Fruit fly (Drosophila melanogaster) whole organism: ENCODE measurements around the gene Ltn1.

Experiments
- CG8478 ChIP-seq: fragments of >200 bp; optimal IDR thresholded peaks from 2 replicates; lab custom pipeline; 2018; ENCODE audit warnings: inconsistent platforms
- Dll ChIP-seq: fragments of >200 bp; optimal IDR thresholded peaks from 2 replicates; lab custom pipeline; 2017
- EcR ChIP-seq, 2 experiments: fragments of >200 bp; optimal IDR thresholded peaks; 2 replicates each; lab custom pipeline; 2017; ENCODE audit warnings: missing biosample characterization in 2 of 2, missing genetic modification characterization in 2 of 2, missing genetic modification reagents in 2 of 2
- pan ChIP-seq: fragments of >200 bp; optimal IDR thresholded peaks from 2 replicates; lab custom pipeline; 2017
- psq ChIP-seq: fragments of >200 bp; optimal IDR thresholded peaks from 2 replicates; lab custom pipeline; 2017
- usp ChIP-seq: fragments of >200 bp; optimal IDR thresholded peaks from 2 replicates; lab custom pipeline; 2017; ENCODE audit warnings: missing biosample characterization, missing genetic modification characterization, mixed read lengths

The Ltn1 gene

dm6 chr3L:19552136-19552773 is at the start of gene Ltn1, which contains the start of gene CG9300:
TSS of gene Ltn1 (minus strand) at chr3L:19552290.
TSS of gene CG9300 (plus strand) at chr3L:19552420.
- TF ChIP-seq EcR (GFP tag; optimal IDR thresholded peaks at IDR 0.05; lab: Kevin White, UChicago), result no peak
- no peak for TF ChIP-seq usp (GFP tag; lab: Kevin White, UChicago)
- no peak for TF ChIP-seq pan (lab: Kevin White, UChicago)
- no peak for TF ChIP-seq CG8478 (lab: Kevin White, UChicago)
- no peak for TF ChIP-seq Dll
- no peak for TF ChIP-seq psq (lab: Kevin White, UChicago)

dm6 chr3L:19601413-19601812 is 49.3 kb upstream of the Ltn1 start, which contains the start of gene CG9368:
TSS of gene CG9368 (plus strand) at chr3L:19601633.
- TF ChIP-seq psq (lab: Kevin White, UChicago) (no peak), CG8478 (lab: Kevin White, UChicago) (no peak), EcR (GFP tag; optimal IDR thresholded peaks at IDR 0.05; lab: Kevin White, UChicago) (no peak), pan (lab: Kevin White, UChicago) (no peak), usp (GFP tag; lab: Kevin White, UChicago) (no peak), Dll (no peak)

- TF ChIP-seq pan (lab: Kevin White, UChicago), result no peak
- no peak for TF ChIP-seq EcR (GFP tag; optimal IDR thresholded peaks at IDR 0.05; lab: Kevin White, UChicago)
- no peak for TF ChIP-seq psq (lab: Kevin White, UChicago)
- TF ChIP-seq usp (GFP tag; lab: Kevin White, UChicago), result no peak
Observed at dm6 chr3L:19598369-19599148, 46.5 kb upstream of the Ltn1 start, which contains the start of the genes ash1 and Taf6. TSS of gene ash1 (minus strand) at chr3L:19598755. TSS of gene Taf6 (plus strand) at chr3L:19599088.

- TF ChIP-seq CG8478 (lab: Kevin White, UChicago), result no peak
- TF ChIP-seq EcR (GFP tag; optimal IDR thresholded peaks at IDR 0.05; lab: Kevin White, UChicago), result no peak
- TF ChIP-seq usp (GFP tag; lab: Kevin White, UChicago), result no peak
- no peak for TF ChIP-seq Dll
- no peak for TF ChIP-seq psq (lab: Kevin White, UChicago)
- TF ChIP-seq pan (lab: Kevin White, UChicago), result no peak
Observed at dm6 chr3L:19590422-19590821, 38.3 kb upstream of the Ltn1 start, which contains the start of gene CG14100. TSS of gene CG14100 (minus strand) at chr3L:19590524.

DNA sequence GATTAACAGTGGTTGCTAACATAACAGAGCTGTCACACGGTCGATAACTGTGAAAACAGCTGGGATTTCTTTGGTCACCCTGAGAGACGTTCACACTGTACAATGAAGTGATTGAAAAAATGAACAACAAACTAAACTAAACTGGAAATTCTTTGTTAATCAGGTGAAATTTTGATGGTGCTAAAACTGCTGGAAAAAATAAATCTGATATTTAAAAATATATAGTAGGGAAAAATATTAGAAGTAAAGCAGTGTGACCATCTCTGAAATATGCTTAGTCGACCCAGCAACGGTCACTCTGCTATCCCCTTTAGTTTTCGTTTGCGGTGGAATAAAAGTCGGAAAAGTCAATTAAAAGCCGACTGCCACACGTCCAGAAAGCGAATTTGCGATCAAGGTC is 33.9 kb upstream of the Ltn1 start, which contains the start of the genes CG9231 and CG9330:
CG9231 (minus strand) TSS at position 25 of the 400 bp plus-strand sequence.
CG9330 (plus strand) TSS at position 275 of the 400 bp plus-strand sequence.
- TF ChIP-seq usp (GFP tag; lab: Kevin White, UChicago) (no peak), Dll (no peak), psq (lab: Kevin White, UChicago) (no peak), EcR (GFP tag; optimal IDR thresholded peaks at IDR 0.05; lab: Kevin White, UChicago) (no peak), CG8478 (lab: Kevin White, UChicago) (no peak), pan (lab: Kevin White, UChicago) (no peak)

DNA sequence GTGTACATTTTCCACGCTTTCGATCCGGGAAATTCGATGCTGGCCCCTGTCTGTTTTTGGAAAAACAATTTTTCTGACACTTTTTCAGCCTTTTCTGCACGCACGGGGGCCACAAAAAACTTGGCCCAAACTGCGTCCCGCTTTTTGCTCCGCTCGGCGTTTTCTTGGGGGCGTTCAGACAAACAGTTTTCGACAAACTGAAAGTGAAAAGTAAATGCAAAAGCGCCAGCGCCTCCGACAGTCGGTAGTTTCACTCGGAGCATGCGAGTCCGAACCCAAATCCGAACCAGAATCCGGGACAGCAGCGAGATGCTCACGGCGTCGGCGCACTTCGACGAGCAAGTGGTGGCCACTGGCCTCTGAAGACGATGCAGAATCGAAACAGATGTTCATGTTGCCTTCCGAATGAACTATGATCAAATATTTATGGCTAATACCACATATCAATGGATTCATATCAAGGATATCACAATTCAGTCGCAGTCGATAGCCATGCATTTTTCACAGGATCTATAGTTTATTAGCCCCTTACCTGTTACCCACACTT is 32.4 kb upstream of the Ltn1 start, which contains the start of gene Shal:
Shal (minus strand) TSS at position 200 of the 547 bp plus-strand sequence.
- TF ChIP-seq EcR (GFP tag; optimal IDR thresholded peaks at IDR 0.05; lab: Kevin White, UChicago) (no peak), psq (lab: Kevin White, UChicago) (no peak), usp (GFP tag; lab: Kevin White, UChicago) (no peak), Dll (no peak), pan (lab: Kevin White, UChicago) (no peak), CG8478 (lab: Kevin White, UChicago) (no peak)

DNA sequence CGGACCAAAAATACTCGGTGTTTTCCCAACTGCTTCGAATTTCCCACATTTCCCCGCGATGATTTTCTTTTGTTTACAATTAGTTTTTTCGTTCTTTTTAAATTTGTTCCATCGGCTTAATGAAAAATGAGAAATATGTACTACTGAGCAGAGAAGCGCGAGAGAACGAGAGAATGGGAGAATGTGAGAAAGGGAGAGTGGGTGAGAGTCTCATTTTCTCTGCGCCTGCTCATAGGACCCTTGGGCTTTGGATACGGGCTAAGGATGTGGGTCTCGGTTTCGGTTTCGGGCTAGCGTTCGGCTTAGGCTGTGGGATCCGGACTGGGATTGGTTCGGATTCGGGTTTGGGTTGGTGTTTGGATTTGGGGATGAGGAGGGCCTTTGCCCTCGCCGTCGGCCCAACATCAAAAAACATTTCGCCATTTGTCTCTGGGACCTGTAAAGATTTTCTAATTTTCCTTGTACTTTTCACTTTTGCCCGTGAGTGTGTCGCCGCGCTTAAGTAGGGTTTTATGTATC is 28.7 kb upstream of the Ltn1 start:
- TF ChIP-seq Dll (no peak), EcR (GFP tag; optimal IDR thresholded peaks at IDR 0.05; lab: Kevin White, UChicago) (no peak), pan (lab: Kevin White, UChicago) (no peak), CG8478 (lab: Kevin White, UChicago) (no peak), usp (GFP tag; lab: Kevin White, UChicago) (no peak), psq (lab: Kevin White, UChicago) (no peak)

DNA sequence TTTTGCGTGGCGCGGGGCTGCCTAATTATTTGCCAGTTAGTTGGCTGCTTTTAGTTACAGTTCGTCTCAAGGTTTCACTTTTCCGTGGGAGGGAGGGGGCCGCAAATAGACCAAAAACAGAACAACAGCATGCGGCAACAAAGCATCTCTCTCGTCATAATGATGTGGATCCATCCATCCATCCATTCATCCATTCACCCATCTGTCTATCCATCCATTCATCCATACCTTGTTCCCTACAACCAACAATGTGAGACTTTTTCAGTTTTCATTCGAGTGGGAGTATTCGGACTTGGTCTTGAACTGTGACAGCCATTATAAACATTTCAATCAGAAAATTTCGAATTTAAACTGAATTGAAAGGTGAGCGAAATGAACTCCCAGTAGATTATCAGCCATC is 27.3 kb upstream of the Ltn1 start:
- TF ChIP-seq psq (lab: Kevin White, UChicago), result no peak
- TF ChIP-seq pan (lab: Kevin White, UChicago), result no peak
- no peak for TF ChIP-seq usp (GFP tag; lab: Kevin White, UChicago)
- TF ChIP-seq CG8478 (lab: Kevin White, UChicago), result no peak
- TF ChIP-seq EcR (GFP tag; optimal IDR thresholded peaks at IDR 0.05; lab: Kevin White, UChicago), result no peak
- no peak for TF ChIP-seq Dll

DNA sequence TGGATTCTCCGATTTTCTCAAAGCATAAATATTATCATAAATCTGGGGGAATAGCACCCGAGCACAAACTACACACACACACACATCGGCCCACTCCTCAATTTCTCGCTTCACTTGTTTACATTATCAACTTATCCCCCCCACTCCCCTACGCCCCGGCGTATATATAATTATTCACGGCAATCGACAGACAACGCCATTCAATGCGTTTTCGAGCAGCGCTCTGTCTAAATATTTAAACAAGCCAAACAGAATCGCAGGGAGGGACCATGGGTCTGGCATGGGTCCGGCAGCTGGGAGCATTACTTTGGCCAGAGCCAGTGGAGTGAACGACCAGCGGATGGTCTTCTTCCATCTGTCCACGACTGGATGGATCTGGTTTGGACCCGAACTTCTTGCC is 23.6 kb upstream of the Ltn1 start:
- no peak for TF ChIP-seq Dll
- no peak for TF ChIP-seq EcR (GFP tag; optimal IDR thresholded peaks at IDR 0.05; lab: Kevin White, UChicago)

dm6 chr3L:19574452-19574851 is 22.4 kb upstream of the Ltn1 start:
- TF ChIP-seq Dll (no peak), usp (GFP tag; lab: Kevin White, UChicago) (no peak), psq (lab: Kevin White, UChicago) (no peak), pan (lab: Kevin White, UChicago) (no peak)

- TF ChIP-seq usp (GFP tag; lab: Kevin White, UChicago) (no peak), pan (lab: Kevin White, UChicago) (no peak), Dll (no peak), CG8478 (lab: Kevin White, UChicago) (no peak), psq (lab: Kevin White, UChicago) (no peak), EcR (GFP tag; optimal IDR thresholded peaks at IDR 0.05; lab: Kevin White, UChicago) (no peak)
Observed at dm6 chr3L:19569407-19569806, 17.3 kb upstream of the Ltn1 start.
